Fruit fly (Drosophila melanogaster) whole organism, embryonic: ENCODE data around the gene CG17029.
A peak's percentile ranks its signal among the peaks of the same experiment; 100 is the strongest.

Experiments used
- Abd-B ChIP-seq: fragments of 200-800 bp; sonication (Bioruptor generic); optimal IDR thresholded peaks from 2 replicates; lab custom pipeline; 2018; ENCODE audit warnings: missing biosample characterization, mild to moderate bottlenecking, missing genetic modification characterization, moderate library complexity
- Adf1 ChIP-seq: fragments of 200-800 bp; sonication (Bioruptor generic); IDR thresholded peaks from 2 replicates; pipeline ENCODE4 v1.3.6; 2022; ENCODE audit warnings: missing biosample characterization, missing genetic modification characterization
- Atf3 ChIP-seq: fragments of 200-800 bp; sonication (Bioruptor generic); optimal IDR thresholded peaks from 3 replicates; lab custom pipeline; 2016; ENCODE audit warnings: missing biosample characterization, missing genetic modification characterization
- CG10321 ChIP-seq: fragments of 200-800 bp; sonication (Bioruptor generic); IDR thresholded peaks from 2 replicates; pipeline ENCODE4 v1.3.6; 2022; ENCODE audit warnings: missing biosample characterization, missing genetic modification characterization
- CG10654 ChIP-seq: fragments of 200-800 bp; sonication (Bioruptor generic); optimal IDR thresholded peaks from 2 replicates; lab custom pipeline; 2016; ENCODE audit warnings: missing biosample characterization, missing genetic modification characterization
- CG11723 ChIP-seq: fragments of 200-800 bp; sonication (Bioruptor generic); optimal IDR thresholded peaks from 2 replicates; lab custom pipeline; 2017; ENCODE audit warnings: missing biosample characterization, mild to moderate bottlenecking, missing genetic modification characterization
- CG1233 ChIP-seq: fragments of 200-800 bp; sonication (Bioruptor generic); optimal IDR thresholded peaks from 4 replicates; lab custom pipeline; 2018; ENCODE audit warnings: missing biosample characterization, mild to moderate bottlenecking, missing genetic modification characterization
- CG12659 ChIP-seq: fragments of 200-800 bp; sonication (Bioruptor generic); optimal IDR thresholded peaks from 3 replicates; lab custom pipeline; 2017; ENCODE audit warnings: mild to moderate bottlenecking, missing biosample characterization, missing genetic modification reagents, missing genetic modification characterization
- CG12942 ChIP-seq: fragments of 200-800 bp; sonication (Bioruptor generic); optimal IDR thresholded peaks from 3 replicates; lab custom pipeline; 2016; ENCODE audit warnings: missing biosample characterization, missing genetic modification characterization
- CG15011 ChIP-seq: fragments of 200-800 bp; sonication (Bioruptor generic); optimal IDR thresholded peaks from 3 replicates; lab custom pipeline; 2018; ENCODE audit warnings: missing biosample characterization, mild to moderate bottlenecking, missing genetic modification characterization
- CG15514 ChIP-seq: fragments of 200-800 bp; sonication (Bioruptor generic); optimal IDR thresholded peaks from 3 replicates; lab custom pipeline; 2017; ENCODE audit warnings: missing biosample characterization, missing genetic modification characterization, mild to moderate bottlenecking, moderate library complexity, missing genetic modification reagents
- CG1832 ChIP-seq: fragments of 200-800 bp; sonication (Bioruptor generic); optimal IDR thresholded peaks from 2 replicates; lab custom pipeline; 2017; ENCODE audit warnings: missing biosample characterization, mild to moderate bottlenecking, missing genetic modification characterization, inconsistent platforms
- CG2678 ChIP-seq: fragments of 200-800 bp; sonication (Bioruptor generic); optimal IDR thresholded peaks from 3 replicates; lab custom pipeline; 2019; ENCODE audit warnings: missing biosample characterization, mild to moderate bottlenecking, missing genetic modification characterization, moderate library complexity
- CG31441 ChIP-seq: fragments of 200-800 bp; sonication (Bioruptor generic); IDR thresholded peaks from 2 replicates; pipeline ENCODE4 v1.3.6; 2022; ENCODE audit warnings: missing biosample characterization, missing genetic modification characterization
- CG3726 ChIP-seq: fragments of 200-800 bp; sonication (Bioruptor generic); IDR thresholded peaks from 3 replicates; pipeline ENCODE4, ENCODE4 v1.3.6; 2022; ENCODE audit warnings: missing biosample characterization, missing genetic modification characterization
- CG3847 ChIP-seq: fragments of 200-800 bp; sonication (Bioruptor generic); IDR thresholded peaks from 2 replicates; pipeline ENCODE4 v1.3.6; 2022; ENCODE audit warnings: missing biosample characterization, missing genetic modification characterization
- CG4328 ChIP-seq: fragments of 200-800 bp; sonication (Bioruptor generic); optimal IDR thresholded peaks from 3 replicates; lab custom pipeline; 2017; ENCODE audit warnings: missing biosample characterization, missing genetic modification reagents, missing genetic modification characterization
- CG4707 ChIP-seq: fragments of 200-800 bp; sonication (Bioruptor generic); optimal IDR thresholded peaks from 2 replicates; lab custom pipeline; 2018; ENCODE audit warnings: missing biosample characterization, mild to moderate bottlenecking, missing genetic modification characterization, moderate library complexity
- CG4854 ChIP-seq: fragments of 200-800 bp; sonication (Bioruptor generic); optimal IDR thresholded peaks from 2 replicates; lab custom pipeline; 2016; ENCODE audit warnings: missing biosample characterization, missing genetic modification characterization, inconsistent platforms
- CG6654 ChIP-seq: fragments of 200-800 bp; sonication (Bioruptor generic); optimal IDR thresholded peaks from 2 replicates; lab custom pipeline; 2017; ENCODE audit warnings: missing biosample characterization, mild to moderate bottlenecking, missing genetic modification characterization
- CG6813 ChIP-seq: fragments of 200-800 bp; sonication (Bioruptor generic); optimal IDR thresholded peaks from 2 replicates; lab custom pipeline; 2017; ENCODE audit warnings: missing biosample characterization, missing genetic modification characterization, mild to moderate bottlenecking, moderate library complexity, missing genetic modification reagents
- CG7963 ChIP-seq: fragments of 200-800 bp; sonication (Bioruptor generic); IDR thresholded peaks from 3 replicates; pipeline ENCODE4 v1.3.6; 2022; ENCODE audit warnings: missing biosample characterization, missing genetic modification characterization; ENCODE audit not compliant: partially characterized antibody
- CG9727 ChIP-seq: fragments of 200-800 bp; sonication (Bioruptor generic); optimal IDR thresholded peaks from 3 replicates; lab custom pipeline; 2017; ENCODE audit warnings: missing biosample characterization, mild to moderate bottlenecking, missing genetic modification characterization
- Hsf ChIP-seq: fragments of 200-800 bp; sonication (Bioruptor generic); optimal IDR thresholded peaks from 3 replicates; lab custom pipeline; 2016; ENCODE audit warnings: missing biosample characterization, missing genetic modification characterization
- MBD-R2 ChIP-seq: fragments of 200-800 bp; sonication (Bioruptor generic); IDR thresholded peaks from 2 replicates; pipeline ENCODE4 v1.3.6; 2022; ENCODE audit warnings: missing biosample characterization, missing genetic modification characterization
- Rx ChIP-seq: fragments of 200-800 bp; sonication (Bioruptor generic); IDR thresholded peaks from 2 replicates; pipeline ENCODE4 v1.3.6; 2022; ENCODE audit warnings: missing biosample characterization, missing genetic modification characterization
- Stat92E ChIP-seq, 3 experiments: fragments of >200 bp in 2 of 3; fragments of 200-800 bp in 1 of 3; sonication (Bioruptor generic) in 1 of 3; optimal IDR thresholded peaks; 2 replicates each; lab custom pipeline; 2017 to 2019; ENCODE audit warnings: missing biosample characterization in 3 of 3, missing genetic modification characterization in 3 of 3, mild to moderate bottlenecking in 1 of 3, moderate library complexity in 1 of 3
- ara ChIP-seq: fragments of 200-800 bp; sonication (Bioruptor generic); IDR thresholded peaks from 2 replicates; pipeline ENCODE4 v1.3.6; 2022; ENCODE audit warnings: missing biosample characterization, missing genetic modification characterization
- ash1 ChIP-seq: fragments of 200-800 bp; sonication (Bioruptor generic); optimal IDR thresholded peaks from 2 replicates; lab custom pipeline; 2018; ENCODE audit warnings: missing biosample characterization, mild to moderate bottlenecking, missing genetic modification characterization
- bbx ChIP-seq: fragments of 200-800 bp; sonication (Bioruptor generic); IDR thresholded peaks from 2 replicates; pipeline ENCODE4 v1.3.6; 2022; ENCODE audit warnings: missing biosample characterization, missing genetic modification characterization; ENCODE audit not compliant: partially characterized antibody
- btn ChIP-seq: fragments of 200-800 bp; sonication (Bioruptor generic); optimal IDR thresholded peaks from 2 replicates; lab custom pipeline; 2016; ENCODE audit warnings: missing biosample characterization, missing genetic modification characterization
- dimm ChIP-seq: fragments of 200-800 bp; sonication (Bioruptor generic); IDR thresholded peaks from 2 replicates; pipeline ENCODE4 v1.3.6; 2022; ENCODE audit warnings: missing biosample characterization, missing genetic modification characterization
- dysf ChIP-seq: fragments of 200-800 bp; sonication (Bioruptor generic); IDR thresholded peaks from 3 replicates; pipeline ENCODE4 v1.3.6; 2022; ENCODE audit warnings: missing biosample characterization, missing genetic modification characterization
- fru ChIP-seq: fragments of >200 bp; optimal IDR thresholded peaks from 2 replicates; lab custom pipeline; 2017
- ftz-f1 ChIP-seq: fragments of 200-800 bp; sonication (Bioruptor generic); optimal IDR thresholded peaks from 2 replicates; lab custom pipeline; 2016; ENCODE audit warnings: missing biosample characterization, missing genetic modification characterization
- grn ChIP-seq: fragments of 200-800 bp; sonication (Bioruptor generic); optimal IDR thresholded peaks from 3 replicates; lab custom pipeline; 2017; ENCODE audit warnings: missing biosample characterization, missing genetic modification characterization
- gsb ChIP-seq: fragments of 200-800 bp; sonication (Bioruptor generic); IDR thresholded peaks from 2 replicates; pipeline ENCODE4 v1.3.6; 2022; ENCODE audit warnings: missing biosample characterization, missing genetic modification characterization
- kah ChIP-seq: fragments of 200-800 bp; sonication (Bioruptor generic); optimal IDR thresholded peaks from 2 replicates; lab custom pipeline; 2018; ENCODE audit warnings: missing biosample characterization, mild to moderate bottlenecking, missing genetic modification characterization
- lola ChIP-seq, 3 experiments: fragments of >200 bp in 2 of 3; fragments of 200-800 bp in 1 of 3; sonication (Bioruptor generic) in 1 of 3; optimal IDR thresholded peaks; 2 replicates each; lab custom pipeline; 2017 to 2019; ENCODE audit warnings: missing biosample characterization in 3 of 3, missing genetic modification characterization in 3 of 3, mild to moderate bottlenecking in 1 of 3, moderate library complexity in 1 of 3
- nerfin-1 ChIP-seq: fragments of 200-800 bp; sonication (Bioruptor generic); optimal IDR thresholded peaks from 3 replicates; lab custom pipeline; 2019; ENCODE audit warnings: missing biosample characterization, mild to moderate bottlenecking, missing genetic modification characterization, moderate library complexity
- onecut ChIP-seq: fragments of 200-800 bp; sonication (Bioruptor generic); IDR thresholded peaks from 2 replicates; pipeline ENCODE4 v1.3.6; 2022; ENCODE audit warnings: missing biosample characterization, missing genetic modification characterization
- peb ChIP-seq: fragments of 200-800 bp; sonication (Bioruptor generic); IDR thresholded peaks from 2 replicates; pipeline ENCODE4 v1.3.6; 2022; ENCODE audit warnings: missing biosample characterization, missing genetic modification characterization
- repo ChIP-seq: fragments of 200-800 bp; sonication (Bioruptor generic); optimal IDR thresholded peaks from 2 replicates; lab custom pipeline; 2016; ENCODE audit warnings: missing biosample characterization, missing genetic modification characterization
- schlank ChIP-seq: fragments of 200-800 bp; sonication (Bioruptor generic); optimal IDR thresholded peaks from 2 replicates; lab custom pipeline; 2018; ENCODE audit warnings: missing biosample characterization, mild to moderate bottlenecking, missing genetic modification characterization
- shn ChIP-seq: fragments of 200-800 bp; sonication (Bioruptor generic); optimal IDR thresholded peaks from 3 replicates; lab custom pipeline; 2016; ENCODE audit warnings: missing biosample characterization, missing genetic modification characterization
- sima ChIP-seq: fragments of 200-800 bp; sonication (Bioruptor generic); optimal IDR thresholded peaks from 2 replicates; lab custom pipeline; 2016; ENCODE audit warnings: missing biosample characterization, missing genetic modification characterization
- tna ChIP-seq: fragments of 200-800 bp; sonication (Bioruptor generic); IDR thresholded peaks from 2 replicates; pipeline ENCODE4 v1.3.6; 2022; ENCODE audit warnings: missing biosample characterization, missing genetic modification characterization; ENCODE audit not compliant: partially characterized antibody
- twi ChIP-seq: fragments of 200-800 bp; optimal IDR thresholded peaks from 2 replicates; lab custom pipeline; 2019; ENCODE audit warnings: missing biosample characterization, mild to moderate bottlenecking, missing genetic modification characterization, moderate library complexity
- yki ChIP-seq: fragments of >200 bp; optimal IDR thresholded peaks from 3 replicates; lab custom pipeline; 2018

The CG17029 gene

DNA sequence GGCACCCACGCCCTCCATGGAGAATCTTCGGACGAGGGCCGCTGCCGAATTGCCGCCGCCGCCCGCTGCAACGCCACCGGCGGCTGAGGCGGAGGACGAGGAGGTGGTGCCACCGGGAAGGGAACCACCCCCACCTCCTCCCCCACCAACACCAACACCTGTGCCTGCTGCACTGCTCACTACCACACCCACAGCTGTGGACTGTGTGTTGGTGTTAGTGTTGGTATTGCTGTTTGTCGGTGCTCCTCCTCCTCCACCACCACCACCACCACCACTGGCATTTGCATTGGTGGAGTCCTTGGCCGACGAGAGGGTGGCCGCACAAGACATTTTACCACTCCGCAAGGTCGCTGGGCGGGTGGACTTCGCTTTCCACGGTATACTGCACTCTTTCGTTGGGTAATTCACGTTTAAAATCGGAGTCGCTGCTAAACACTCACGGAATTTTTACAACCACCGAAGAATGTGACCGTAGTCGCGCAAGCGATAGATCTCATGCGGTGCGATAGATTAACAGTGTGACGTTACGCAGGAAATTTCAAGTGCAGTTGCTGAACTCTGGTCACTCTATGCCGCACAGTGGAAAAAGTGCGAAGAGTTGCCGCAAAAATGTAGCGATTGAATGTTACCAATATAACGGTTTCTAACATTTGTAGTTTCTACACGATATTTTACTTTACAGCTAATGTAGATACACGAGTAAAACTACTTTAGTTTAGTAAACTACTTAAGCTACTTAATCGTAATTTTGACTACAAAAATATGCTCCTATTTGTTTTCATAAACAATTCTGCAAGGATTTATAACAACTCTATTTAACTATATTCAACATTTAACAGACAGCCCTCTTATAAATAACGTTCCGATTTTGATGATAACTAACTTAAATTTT, 34.9 kb downstream of the CG17029 start, which contains the start of gene mib1 (continued):
- TF ChIP-seq CG9727 (GFP tag; lab: Kevin White, UChicago) (no peak), CG15514 (peak; percentile 71), kah (GFP tag; lab: Kevin White, UChicago) (peak; percentile 86), MBD-R2 (peak; percentile 81; the same call in 1 of the 2 replicates), CG10321 (GFP tag; lab: Robert Waterston, UW) (no peak), CG12659 (GFP tag; lab: Kevin White, UChicago) (peak; percentile 88), ash1 (GFP tag; lab: Kevin White, UChicago) (peak; percentile 23), shn (GFP tag; lab: Kevin White, UChicago) (peak; percentile 27), dysf (peak; percentile 27; the same call in 1 of the 3 replicates), nerfin-1 (tag; lab: Kevin White, UChicago) (peak; percentile 100), CG4328 (GFP tag; lab: Kevin White, UChicago) (peak; percentile 15), fru (lab: Kevin White, UChicago) (no peak), CG4707 (GFP tag; lab: Kevin White, UChicago) (peak; percentile 99), ftz-f1 (peak; percentile 64), twi (tag; lab: Kevin White, UChicago) (peak; percentile 19), schlank (tag; lab: Kevin White, UChicago) (no peak), Adf1 (GFP tag; lab: Robert Waterston, UW) (peak; percentile 38; the same call in 1 of the 2 replicates), tna (GFP tag; lab: Robert Waterston, UW) (peak; percentile 76), repo (no peak), CG3726 (GFP tag; lab: Robert Waterston, UW) (no peak), peb (GFP tag; lab: Robert Waterston, UW) (no peak), CG6654 (GFP tag; lab: Kevin White, UChicago) (no peak), CG15011 (GFP tag; lab: Kevin White, UChicago) (no peak), CG2678 (tag; lab: Kevin White, UChicago) (peak; percentile 14), CG7963 (peak; percentile 80), ara (peak; percentile 32; the same call in 1 of the 2 replicates), yki (lab: Kevin White, UChicago) (no peak), gsb (GFP tag; lab: Robert Waterston, UW) (no peak), Atf3 (GFP tag; lab: Kevin White, UChicago) (no peak), Hsf (GFP tag; lab: Kevin White, UChicago) (peak; percentile 24), CG12942 (GFP tag; lab: Kevin White, UChicago) (no peak), CG1233 (GFP tag; lab: Kevin White, UChicago) (no peak), lola (GFP tag; optimal IDR thresholded peaks at IDR 0.05; lab: Kevin White, UChicago) (peak in 1 of 3 experiments; percentile 28), sima (no peak), grn (no peak), CG11723 (no peak), dimm (no peak), CG1832 (GFP tag; lab: Kevin White, UChicago) (no peak), btn (no peak), CG6813 (GFP tag; lab: Kevin White, UChicago) (no peak), CG10654 (GFP tag; lab: Kevin White, UChicago) (no peak), CG3847 (GFP tag; lab: Robert Waterston, UW) (peak; percentile 89), CG31441 (GFP tag; lab: Robert Waterston, UW) (peak; percentile 23; the same call in 1 of the 2 replicates), Abd-B (GFP tag; lab: Kevin White, UChicago) (peak; percentile 78), CG4854 (GFP tag; lab: Kevin White, UChicago) (peak; percentile 18), bbx (peak; percentile 95), onecut (GFP tag; lab: Robert Waterston, UW) (peak; percentile 37; the same call in 1 of the 2 replicates), Rx (no peak), Stat92E (GFP tag; optimal IDR thresholded peaks at IDR 0.05; lab: Kevin White, UChicago) (peak in 1 of 3 experiments; percentile 80)
